Fruit fly (Drosophila melanogaster) whole organism, prepupa: ENCODE results near the gene LeuRS.

ENCODE experiments used
- Blimp-1 ChIP-seq: fragments of 200-800 bp; sonication (Bioruptor generic); optimal IDR thresholded peaks from 3 replicates; lab custom pipeline; 2017; ENCODE audit warnings: missing biosample characterization, missing genetic modification characterization, mild to moderate bottlenecking, moderate library complexity, missing genetic modification reagents
- CG10631 ChIP-seq: fragments of 200-800 bp; sonication (Bioruptor generic); optimal IDR thresholded peaks from 2 replicates; lab custom pipeline; 2016; ENCODE audit warnings: missing biosample characterization, missing genetic modification characterization
- CG11294 ChIP-seq: fragments of 200-800 bp; sonication (Bioruptor generic); IDR thresholded peaks from 2 replicates; pipeline ENCODE4 v1.3.6; 2022; ENCODE audit warnings: missing biosample characterization, missing genetic modification characterization
- CG11762 ChIP-seq: fragments of 200-800 bp; sonication (Bioruptor generic); optimal IDR thresholded peaks from 3 replicates; lab custom pipeline; 2016; ENCODE audit warnings: missing biosample characterization, missing genetic modification characterization; ENCODE audit not compliant: insufficient read depth
- CG16779 ChIP-seq: fragments of 200-800 bp; sonication (Bioruptor generic); optimal IDR thresholded peaks from 3 replicates; lab custom pipeline; 2017; ENCODE audit warnings: missing biosample characterization, mild to moderate bottlenecking, missing genetic modification characterization
- CG31627 ChIP-seq: fragments of 200-800 bp; sonication (Bioruptor generic); optimal IDR thresholded peaks from 3 replicates; lab custom pipeline; 2016; ENCODE audit warnings: missing biosample characterization, missing genetic modification characterization
- CG32006 ChIP-seq: fragments of 200-800 bp; sonication (Bioruptor generic); optimal IDR thresholded peaks from 3 replicates; lab custom pipeline; 2017; ENCODE audit warnings: missing biosample characterization, mild to moderate bottlenecking, missing genetic modification characterization
- CG34406 ChIP-seq: fragments of 200-800 bp; sonication (Bioruptor generic); optimal IDR thresholded peaks from 3 replicates; lab custom pipeline; 2016; ENCODE audit warnings: missing biosample characterization, missing genetic modification characterization
- CG4318 ChIP-seq: fragments of 200-800 bp; sonication (Bioruptor generic); optimal IDR thresholded peaks from 3 replicates; lab custom pipeline; 2017; ENCODE audit warnings: missing biosample characterization, mild to moderate bottlenecking, missing genetic modification characterization
- CG6163 ChIP-seq: fragments of 200-800 bp; sonication (Bioruptor generic); IDR thresholded peaks from 3 replicates; pipeline ENCODE4 v1.3.6; 2022; ENCODE audit warnings: missing biosample characterization, missing genetic modification characterization
- CG6276 ChIP-seq: fragments of 200-800 bp; sonication (Bioruptor generic); optimal IDR thresholded peaks from 2 replicates; lab custom pipeline; 2017; ENCODE audit warnings: missing biosample characterization, mild to moderate bottlenecking, missing genetic modification characterization
- CG6792 ChIP-seq: fragments of 200-800 bp; sonication (Bioruptor generic); optimal IDR thresholded peaks from 3 replicates; lab custom pipeline; 2016; ENCODE audit warnings: missing biosample characterization, missing genetic modification characterization
- CG6854 ChIP-seq: fragments of 200-800 bp; sonication (Bioruptor generic); optimal IDR thresholded peaks from 2 replicates; lab custom pipeline; 2017; ENCODE audit warnings: missing biosample characterization, mild to moderate bottlenecking, missing genetic modification characterization
- CG7368 ChIP-seq: fragments of 200-800 bp; sonication (Bioruptor generic); optimal IDR thresholded peaks from 3 replicates; lab custom pipeline; 2016; ENCODE audit warnings: missing biosample characterization, missing genetic modification characterization
- CG8119 ChIP-seq: fragments of 200-800 bp; sonication (Bioruptor generic); IDR thresholded peaks from 3 replicates; pipeline ENCODE4 v1.3.6; 2022; ENCODE audit warnings: missing biosample characterization, missing genetic modification characterization
- CG8319 ChIP-seq: fragments of 200-800 bp; sonication (Bioruptor generic); optimal IDR thresholded peaks from 3 replicates; lab custom pipeline; 2016; ENCODE audit warnings: missing biosample characterization, missing genetic modification characterization
- CG9139 ChIP-seq: fragments of 200-800 bp; sonication (Bioruptor generic); optimal IDR thresholded peaks from 3 replicates; lab custom pipeline; 2017; ENCODE audit warnings: missing biosample characterization, mild to moderate bottlenecking, missing genetic modification characterization
- Eip75B ChIP-seq: fragments of 200-800 bp; sonication (Bioruptor generic); optimal IDR thresholded peaks from 3 replicates; lab custom pipeline; 2016; ENCODE audit warnings: missing biosample characterization, missing genetic modification characterization
- Eip78C ChIP-seq: fragments of 200-800 bp; sonication (Bioruptor generic); peaks from one replicate; lab custom pipeline; 2016; ENCODE audit warnings: missing biosample characterization, missing genetic modification characterization
- Ets21C ChIP-seq: fragments of 200-800 bp; sonication (Bioruptor generic); optimal IDR thresholded peaks from 3 replicates; lab custom pipeline; 2016; ENCODE audit warnings: missing biosample characterization, missing genetic modification characterization
- Ets96B ChIP-seq: fragments of 200-800 bp; optimal IDR thresholded peaks from 2 replicates; lab custom pipeline; 2019; ENCODE audit warnings: missing biosample characterization, mild to moderate bottlenecking, missing genetic modification characterization, moderate library complexity
- Gug ChIP-seq: fragments of 200-800 bp; sonication (Bioruptor generic); IDR thresholded peaks from 2 replicates; pipeline ENCODE4 v1.3.6; 2022; ENCODE audit warnings: missing biosample characterization, missing genetic modification characterization
- Hr38 ChIP-seq: sonication (Bioruptor generic); optimal IDR thresholded peaks from 2 replicates; lab custom pipeline; 2016; ENCODE audit warnings: missing biosample characterization, missing genetic modification characterization
- Hr39 ChIP-seq: fragments of 200-800 bp; sonication (Bioruptor generic); optimal IDR thresholded peaks from 2 replicates; lab custom pipeline; 2016; ENCODE audit warnings: missing biosample characterization, missing genetic modification characterization
- Met ChIP-seq: fragments of 200-800 bp; sonication (Bioruptor generic); optimal IDR thresholded peaks from 3 replicates; lab custom pipeline; 2016; ENCODE audit warnings: missing biosample characterization, missing genetic modification characterization
- OdsH ChIP-seq: fragments of 200-800 bp; sonication (Bioruptor generic); optimal IDR thresholded peaks from 3 replicates; lab custom pipeline; 2016; ENCODE audit warnings: missing biosample characterization, missing genetic modification characterization
- Smox ChIP-seq: fragments of 200-800 bp; sonication (Bioruptor generic); optimal IDR thresholded peaks from 3 replicates; lab custom pipeline; 2016; ENCODE audit warnings: missing biosample characterization, missing genetic modification characterization
- Sox102F ChIP-seq: fragments of 200-800 bp; sonication (Bioruptor generic); optimal IDR thresholded peaks from 2 replicates; lab custom pipeline; 2016; ENCODE audit warnings: missing biosample characterization, mild to moderate bottlenecking, missing genetic modification characterization
- Sox14 ChIP-seq: fragments of 200-800 bp; sonication (Bioruptor generic); optimal IDR thresholded peaks from 3 replicates; lab custom pipeline; 2016; ENCODE audit warnings: missing biosample characterization, missing genetic modification characterization
- Sox15 ChIP-seq: fragments of 200-800 bp; sonication (Bioruptor generic); optimal IDR thresholded peaks from 3 replicates; lab custom pipeline; 2016; ENCODE audit warnings: missing biosample characterization, missing genetic modification characterization
- achi ChIP-seq: fragments of 200-800 bp; sonication (Bioruptor generic); optimal IDR thresholded peaks from 3 replicates; lab custom pipeline; 2016; ENCODE audit warnings: missing biosample characterization, missing genetic modification characterization
- acj6 ChIP-seq: fragments of 200-800 bp; sonication (Bioruptor generic); optimal IDR thresholded peaks from 3 replicates; lab custom pipeline; 2016; ENCODE audit warnings: missing biosample characterization, missing genetic modification characterization
- cyc ChIP-seq: fragments of 200-800 bp; sonication (Bioruptor generic); optimal IDR thresholded peaks from 3 replicates; lab custom pipeline; 2016; ENCODE audit warnings: missing biosample characterization, missing genetic modification characterization
- dac ChIP-seq: fragments of 200-800 bp; sonication (Bioruptor generic); optimal IDR thresholded peaks from 2 replicates; lab custom pipeline; 2017; ENCODE audit warnings: missing biosample characterization, mild to moderate bottlenecking, missing genetic modification characterization
- dsx ChIP-seq: fragments of 200-800 bp; optimal IDR thresholded peaks from 3 replicates; lab custom pipeline; 2019; ENCODE audit warnings: missing biosample characterization, mild to moderate bottlenecking, missing genetic modification characterization, moderate library complexity; ENCODE audit not compliant: poor library complexity, severe bottlenecking
- eg ChIP-seq: fragments of 200-800 bp; sonication (Bioruptor generic); IDR thresholded peaks from 3 replicates; pipeline ENCODE4 v1.3.6; 2022; ENCODE audit warnings: missing biosample characterization, missing genetic modification characterization
- esn ChIP-seq: fragments of 200-800 bp; sonication (Bioruptor generic); optimal IDR thresholded peaks from 2 replicates; lab custom pipeline; 2016; ENCODE audit warnings: missing biosample characterization, mild to moderate bottlenecking, missing genetic modification characterization, moderate library complexity
- fd85E ChIP-seq: fragments of 200-800 bp; sonication (Bioruptor generic); optimal IDR thresholded peaks from 3 replicates; lab custom pipeline; 2016; ENCODE audit warnings: missing biosample characterization, missing genetic modification characterization
- lz ChIP-seq: fragments of 200-800 bp; sonication (Bioruptor generic); optimal IDR thresholded peaks from 3 replicates; lab custom pipeline; 2016; ENCODE audit warnings: missing biosample characterization, missing genetic modification characterization
- net ChIP-seq: fragments of 200-800 bp; sonication (Bioruptor generic); optimal IDR thresholded peaks from 3 replicates; lab custom pipeline; 2016; ENCODE audit warnings: missing biosample characterization, missing genetic modification characterization
- pdm3 ChIP-seq: fragments of 200-800 bp; sonication (Bioruptor generic); optimal IDR thresholded peaks from 3 replicates; lab custom pipeline; 2016; ENCODE audit warnings: missing biosample characterization, missing genetic modification characterization
- salr ChIP-seq, 2 experiments: fragments of 200-800 bp; sonication (Bioruptor generic); optimal IDR thresholded peaks; 3 replicates each; lab custom pipeline; 2016 to 2018; ENCODE audit warnings: missing biosample characterization in 2 of 2, missing genetic modification characterization in 2 of 2, mild to moderate bottlenecking in 1 of 2
- spab ChIP-seq: fragments of 200-800 bp; sonication (Bioruptor generic); optimal IDR thresholded peaks from 2 replicates; lab custom pipeline; 2017; ENCODE audit warnings: missing biosample characterization, mild to moderate bottlenecking, missing genetic modification characterization, missing genetic modification reagents
- ss ChIP-seq, 2 experiments: fragments of 200-800 bp; sonication (Bioruptor generic); optimal IDR thresholded peaks; 2 replicates in 1 of 2; 3 replicates in 1 of 2; lab custom pipeline; 2017 to 2018; ENCODE audit warnings: mild to moderate bottlenecking in 2 of 2, missing biosample characterization in 2 of 2, missing genetic modification characterization in 2 of 2, moderate library complexity in 1 of 2
- svp ChIP-seq: fragments of 200-800 bp; sonication (Bioruptor generic); peaks from one replicate; lab custom pipeline; 2016; ENCODE audit warnings: missing biosample characterization, missing genetic modification characterization
- topi ChIP-seq: fragments of 200-800 bp; sonication (Bioruptor generic); optimal IDR thresholded peaks from 3 replicates; lab custom pipeline; 2016; ENCODE audit warnings: missing biosample characterization, missing genetic modification characterization

Gene LeuRS

DNA sequence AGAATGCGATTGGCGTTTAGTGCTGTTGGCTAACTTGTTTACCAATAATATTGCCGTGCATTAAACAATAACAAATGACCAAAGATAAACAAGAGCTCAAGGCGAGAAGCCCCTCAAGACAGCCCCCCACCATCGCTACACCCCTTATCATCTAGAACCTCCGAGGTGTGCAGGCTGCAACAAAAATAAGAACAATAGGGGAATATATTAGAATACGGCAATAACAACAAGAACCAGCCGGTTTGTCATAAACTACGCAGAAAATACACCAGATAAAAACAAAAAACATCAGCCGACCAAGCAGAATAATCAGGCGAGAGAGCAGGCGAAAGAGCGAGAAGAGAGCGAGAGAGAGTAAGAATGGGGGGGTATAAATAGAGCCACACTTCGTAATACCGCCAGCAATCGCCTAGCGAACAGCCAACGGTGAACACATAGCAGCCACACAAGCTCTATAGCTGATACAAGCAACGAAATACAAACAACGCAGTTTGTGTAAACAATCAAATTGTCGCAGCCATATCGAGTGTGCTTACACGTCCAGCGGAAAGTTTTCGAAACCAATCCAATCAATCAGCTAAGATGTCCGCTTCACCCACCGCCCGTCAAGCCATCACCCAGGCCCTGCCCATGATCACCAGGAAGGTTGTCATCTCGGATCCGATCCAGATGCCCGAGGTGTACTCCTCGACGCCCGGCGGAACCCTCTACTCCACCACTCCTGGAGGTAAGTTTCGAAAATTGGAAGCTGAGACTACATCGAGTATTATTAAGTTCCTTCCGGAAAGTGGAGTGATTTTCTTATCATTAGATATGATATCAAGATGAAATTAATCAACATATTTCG, 36.2 kb downstream of the LeuRS start, which contains the start of gene Thor (continued):
- TF ChIP-seq Ets96B (no peak), dsx (GFP tag; lab: Kevin White, UChicago) (peak; percentile 57), CG6854 (peak; percentile 30), CG34406 (no peak), lz (GFP tag; lab: Kevin White, UChicago) (no peak), Sox14 (GFP tag; lab: Kevin White, UChicago) (peak; percentile 11), net (peak; percentile 45), Blimp-1 (GFP tag; lab: Kevin White, UChicago) (no peak), esn (GFP tag; lab: Kevin White, UChicago) (peak; percentile 46), Eip78C (GFP tag; lab: Kevin White, UChicago) (peak; percentile 79), CG7368 (GFP tag; lab: Kevin White, UChicago) (peak; percentile 34), Eip75B (peak; percentile 26), Sox15 (GFP tag; lab: Kevin White, UChicago) (no peak), CG8319 (GFP tag; lab: Kevin White, UChicago) (peak; percentile 24), pdm3 (GFP tag; lab: Kevin White, UChicago) (no peak), svp (GFP tag; lab: Kevin White, UChicago) (peak; percentile 79), cyc (no peak), ss (GFP tag; optimal IDR thresholded peaks at IDR 0.05; lab: Kevin White, UChicago) (peak; percentile 47 to 56), CG6163 (GFP tag; lab: Robert Waterston, UW) (peak; percentile 66), CG16779 (tag; lab: Kevin White, UChicago) (peak; percentile 62)

DNA sequence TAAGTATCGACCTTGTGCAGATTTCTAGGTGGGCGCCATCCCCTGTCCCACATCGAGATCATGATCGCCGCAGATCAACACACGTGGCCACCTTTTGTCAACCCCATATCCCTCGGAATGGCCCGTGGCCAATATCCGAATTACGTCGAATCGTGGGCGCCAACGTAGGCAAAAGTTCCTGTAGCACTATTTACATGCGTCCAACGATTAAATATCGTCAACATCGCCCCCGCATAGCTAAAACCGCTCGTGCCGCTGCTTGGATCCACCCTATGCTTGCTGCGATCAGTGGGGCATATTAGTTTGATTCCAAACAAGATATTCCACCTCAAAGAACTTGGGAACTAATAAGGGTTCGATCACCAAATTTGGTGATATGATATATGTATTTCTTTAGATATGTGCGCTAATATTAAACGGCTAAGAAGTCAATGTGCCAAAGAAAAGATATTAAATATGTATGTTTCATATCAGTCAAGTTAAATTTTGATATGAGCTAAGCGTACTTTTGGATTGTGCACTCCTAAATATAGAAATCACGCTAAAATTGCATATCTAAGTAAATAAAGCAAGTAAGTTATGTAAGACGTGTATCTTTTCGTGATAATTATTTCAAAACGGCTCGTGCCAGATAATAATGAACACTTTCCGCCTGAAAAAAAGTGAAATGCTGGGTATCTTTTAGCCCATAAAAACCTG, 37.2 kb downstream of the LeuRS start:
- TF ChIP-seq achi (GFP tag; lab: Kevin White, UChicago) (peak; percentile 1), Blimp-1 (GFP tag; lab: Kevin White, UChicago) (no peak), CG7368 (GFP tag; lab: Kevin White, UChicago) (no peak), CG32006 (GFP tag; lab: Kevin White, UChicago) (peak; percentile 70), acj6 (GFP tag; lab: Kevin White, UChicago) (no peak), CG11762 (GFP tag; lab: Kevin White, UChicago) (no peak), dsx (GFP tag; lab: Kevin White, UChicago) (no peak), fd85E (GFP tag; lab: Kevin White, UChicago) (no peak), Smox (no peak), eg (GFP tag; lab: Robert Waterston, UW) (no peak), CG4318 (peak; percentile 29), Hr39 (GFP tag; lab: Kevin White, UChicago) (no peak), CG6792 (GFP tag; lab: Kevin White, UChicago) (no peak), lz (GFP tag; lab: Kevin White, UChicago) (peak; percentile 6), CG8119 (peak; percentile 41; the same call in 1 of the 3 replicates), Met (GFP tag; lab: Kevin White, UChicago) (no peak), ss (GFP tag; optimal IDR thresholded peaks at IDR 0.05; lab: Kevin White, UChicago) (no peak), CG11294 (GFP tag; lab: Robert Waterston, UW) (no peak), net (peak; percentile 54), spab (no peak), CG9139 (GFP tag; lab: Kevin White, UChicago) (no peak), cyc (no peak), OdsH (GFP tag; lab: Kevin White, UChicago) (peak; percentile 40), topi (GFP tag; lab: Kevin White, UChicago) (peak; percentile 4), Gug (GFP tag; lab: Robert Waterston, UW) (no peak), CG6854 (no peak), Eip78C (GFP tag; lab: Kevin White, UChicago) (peak; percentile 84), CG16779 (tag; lab: Kevin White, UChicago) (no peak), Hr38 (GFP tag; lab: Kevin White, UChicago) (no peak), salr (GFP tag; optimal IDR thresholded peaks at IDR 0.05; lab: Kevin White, UChicago) (no peak), Ets96B (no peak), Sox102F (GFP tag; lab: Kevin White, UChicago) (no peak), CG6276 (GFP tag; lab: Kevin White, UChicago) (peak; percentile 8), Eip75B (no peak), dac (no peak), Ets21C (GFP tag; lab: Kevin White, UChicago) (no peak), CG10631 (GFP tag; lab: Kevin White, UChicago) (peak; percentile 3), CG31627 (no peak), CG8319 (GFP tag; lab: Kevin White, UChicago) (no peak)
